Fruit fly (Drosophila melanogaster): ENCODE results near the gene bai.

The bai gene

dm6 chr3R:25039028-25039476 is at the start of gene bai, which contains the start of gene Ythdf (continued):
- peak; percentile 5 for TF ChIP-seq fu2 (GFP tag; optimal IDR thresholded peaks at IDR 0.05)
- peak; percentile 74 for TF ChIP-seq CG2129 (GFP tag; IDR thresholded peaks at IDR 0.05; ENCODE audit: partially characterized antibody)
- TF ChIP-seq nerfin-2 (GFP tag; IDR thresholded peaks at IDR 0.05; ENCODE audit: partially characterized antibody) = peak; percentile 56; the same call in 1 of the 2 replicates
- no peak for TF ChIP-seq cwo (GFP tag; optimal IDR thresholded peaks at IDR 0.05)
- peak; percentile 84 for TF ChIP-seq pzg (GFP tag; optimal IDR thresholded peaks at IDR 0.05)
- TF ChIP-seq Opbp (GFP tag; IDR thresholded peaks at IDR 0.05; ENCODE audit: partially characterized antibody) = peak; percentile 74; the same call in 2 of the 3 replicates
- TF ChIP-seq CG7963 (GFP tag; IDR thresholded peaks at IDR 0.05; ENCODE audit: partially characterized antibody) = peak; percentile 55; the same call in 1 of the 3 replicates
- TF ChIP-seq chm (GFP tag; IDR thresholded peaks at IDR 0.05) = 0 out of 2 replicates have a peak, but pooled peaks have one; percentile 13
- peak; percentile 89 for TF ChIP-seq Myb (GFP tag; optimal IDR thresholded peaks at IDR 0.05)
- peak; percentile 60 for TF ChIP-seq Doc3 (GFP tag; IDR thresholded peaks at IDR 0.05; ENCODE audit: partially characterized antibody)
- peak; percentile 34 for TF ChIP-seq lbe (GFP tag; optimal IDR thresholded peaks at IDR 0.05)
- TF ChIP-seq CG14710 (tag; optimal IDR thresholded peaks at IDR 0.05) = peak; percentile 81
- TF ChIP-seq CG11085 (GFP tag; IDR thresholded peaks at IDR 0.05) = 0 out of 2 replicates have a peak, but pooled peaks have one; percentile 19
- peak; percentile 56 for TF ChIP-seq CG3281 (GFP tag; optimal IDR thresholded peaks at IDR 0.05)
- peak; percentile 88 for TF ChIP-seq YL-1 (GFP tag; optimal IDR thresholded peaks at IDR 0.05)
- TF ChIP-seq CG30020 (tag; optimal IDR thresholded peaks at IDR 0.05) = peak; percentile 60
- TF ChIP-seq ken (GFP tag; IDR thresholded peaks at IDR 0.05) = peak; percentile 52; the same call in 2 of the 3 replicates
- TF ChIP-seq HLH54F (GFP tag; optimal IDR thresholded peaks at IDR 0.05) = peak; percentile 53
- no peak for TF ChIP-seq CG15601 (tag; optimal IDR thresholded peaks at IDR 0.05)
- peak; percentile 14 for TF ChIP-seq CG1602 (GFP tag; optimal IDR thresholded peaks at IDR 0.05)
- no peak for TF ChIP-seq CG12104 (GFP tag; optimal IDR thresholded peaks at IDR 0.05)
- peak; percentile 30 for TF ChIP-seq jumu (GFP tag; optimal IDR thresholded peaks at IDR 0.05)
- peak; percentile 51 for TF ChIP-seq gfzf (GFP tag; optimal IDR thresholded peaks at IDR 0.05)
- TF ChIP-seq dmrt11E (tag; optimal IDR thresholded peaks at IDR 0.05) = peak; percentile 34
- peak; percentile 64; the same call in 1 of the 2 replicates for TF ChIP-seq slbo (GFP tag; IDR thresholded peaks at IDR 0.05)
- TF ChIP-seq chn (GFP tag; optimal IDR thresholded peaks at IDR 0.05) = peak; percentile 47
- no peak for TF ChIP-seq dysf (GFP tag; IDR thresholded peaks at IDR 0.05)
- TF ChIP-seq gcm (GFP tag; optimal IDR thresholded peaks at IDR 0.05) = no peak
- peak; percentile 87 for TF ChIP-seq inv (GFP tag; IDR thresholded peaks at IDR 0.05; ENCODE audit: partially characterized antibody)
- no peak for TF ChIP-seq eyg (GFP tag; optimal IDR thresholded peaks at IDR 0.05)
- peak; percentile 84 for TF ChIP-seq Dref (GFP tag; IDR thresholded peaks at IDR 0.05)
- TF ChIP-seq bab2 (GFP tag; optimal IDR thresholded peaks at IDR 0.05) = no peak
- peak; percentile 54 for TF ChIP-seq stwl (tag; optimal IDR thresholded peaks at IDR 0.05)
- no peak for TF ChIP-seq Mes4 (GFP tag; optimal IDR thresholded peaks at IDR 0.05)
- peak; percentile 11 for TF ChIP-seq Bdp1 (GFP tag; optimal IDR thresholded peaks at IDR 0.05)
- TF ChIP-seq Hmr (GFP tag; optimal IDR thresholded peaks at IDR 0.05) = no peak
- TF ChIP-seq CrebB (tag; optimal IDR thresholded peaks at IDR 0.05) = peak; percentile 46
- TF ChIP-seq Chrac-16 (GFP tag; optimal IDR thresholded peaks at IDR 0.05) = peak; percentile 25
- no peak for TF ChIP-seq Poxn (GFP tag; IDR thresholded peaks at IDR 0.05)
- no peak for TF ChIP-seq CG10209 (GFP tag; optimal IDR thresholded peaks at IDR 0.05)
- TF ChIP-seq CG8290 (GFP tag; optimal IDR thresholded peaks at IDR 0.05) = peak; percentile 43
- peak in 1 of 2 experiments; percentile 5 for TF ChIP-seq CG8290 (tag; optimal IDR thresholded peaks at IDR 0.05)
- no peak for TF ChIP-seq C15 (GFP tag; IDR thresholded peaks at IDR 0.05)
- peak; percentile 13 for TF ChIP-seq tup (GFP tag; optimal IDR thresholded peaks at IDR 0.05)
- peak; percentile 56; the same call in 1 of the 3 replicates for TF ChIP-seq Dbx (GFP tag; IDR thresholded peaks at IDR 0.05)
- peak; percentile 85 for TF ChIP-seq CG2116 (GFP tag; optimal IDR thresholded peaks at IDR 0.05)

All from whole organism, embryonic.